Worm (Caenorhabditis elegans) whole organism, early embryonic: Measurements from ENCODE around the gene far-8.

Source experiments
- flt-1 ChIP-seq: fragments of 200-800 bp; sonication (Bioruptor generic); IDR thresholded peaks from 2 replicates; pipeline ENCODE4 v1.3.6; 2022; ENCODE audit warnings: missing genetic modification characterization, missing compliant biosample characterization
- hmbx-1 ChIP-seq: sonication (generic microtip); optimal IDR thresholded peaks from 2 replicates; lab custom pipeline; 2016; ENCODE audit warnings: mild to moderate bottlenecking, missing genetic modification characterization, missing compliant biosample characterization

ce11 chrIII:845485-845884 lies 2.8 kb downstream of the far-8 start, which contains the start of gene K02F3.2:
- TF ChIP-seq flt-1 (GFP tag; lab: Robert Waterston, UW) (no peak), hmbx-1 (no peak)
